Worm (Caenorhabditis elegans) whole organism, midembryonic: ENCODE data around the gene nhr-155.

Source experiments
- cog-1 ChIP-seq: sonication (generic microtip); optimal IDR thresholded peaks from 2 replicates; lab custom pipeline; 2016; ENCODE audit warnings: missing genetic modification characterization, missing compliant biosample characterization
- flt-1 ChIP-seq: fragments of 200-800 bp; sonication (Bioruptor generic); IDR thresholded peaks from 2 replicates; pipeline ENCODE4 v1.3.6; 2022; ENCODE audit warnings: missing genetic modification characterization, missing compliant biosample characterization
- klf-2 ChIP-seq: fragments of 200-800 bp; sonication (Bioruptor generic); conservative IDR thresholded peaks from 2 replicates; pipeline ENCODE4 v1.3.6; 2022; ENCODE audit warnings: missing genetic modification reagents, missing genetic modification characterization, missing compliant biosample characterization
- med-1 ChIP-seq: sonication (generic microtip); optimal IDR thresholded peaks from 2 replicates; lab custom pipeline; 2017; ENCODE audit warnings: missing genetic modification characterization, mild to moderate bottlenecking, missing compliant biosample characterization, antibody characterized with exemption, missing genetic modification reagents; ENCODE audit not compliant: insufficient read depth
- ref-1 ChIP-seq: fragments of 200-800 bp; sonication (Bioruptor generic); conservative IDR thresholded peaks from 2 replicates; pipeline ENCODE4 v1.3.6; 2022; ENCODE audit warnings: missing genetic modification reagents, missing genetic modification characterization, missing compliant biosample characterization
- tab-1 ChIP-seq: fragments of 200-800 bp; sonication (Bioruptor generic); IDR thresholded peaks from 2 replicates; pipeline ENCODE4 v1.3.6; 2022; ENCODE audit warnings: missing genetic modification characterization, missing compliant biosample characterization
- ztf-29 ChIP-seq: fragments of 200-800 bp; sonication (Bioruptor generic); IDR thresholded peaks from 2 replicates; pipeline ENCODE4 v1.3.6; 2022; ENCODE audit warnings: missing genetic modification reagents, missing genetic modification characterization, missing compliant biosample characterization

DNA sequence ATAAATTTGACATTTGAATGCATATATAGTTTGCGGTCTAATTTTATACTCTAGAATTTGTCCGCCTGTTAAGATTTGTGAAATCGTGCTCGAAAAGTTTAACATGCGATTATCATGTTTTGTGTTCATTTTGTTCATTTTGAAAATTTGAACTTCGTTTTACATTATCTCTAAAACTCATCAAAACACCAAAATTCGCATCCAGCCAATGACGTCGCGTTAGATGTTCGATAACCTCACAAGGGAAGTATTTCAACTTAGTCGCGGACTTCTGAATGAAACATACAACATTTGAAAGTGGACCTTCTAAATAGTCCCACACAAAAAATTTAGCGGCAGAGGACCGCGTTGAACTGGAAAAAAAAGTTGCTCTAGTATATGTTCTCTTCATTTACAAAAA is 2.2 kb downstream of the nhr-155 start:
- no peak for TF ChIP-seq flt-1 (GFP tag; lab: Robert Waterston, UW)
- no peak for TF ChIP-seq ref-1 (GFP tag; lab: Robert Waterston, UW)
- no peak for TF ChIP-seq klf-2 (GFP tag; lab: Robert Waterston, UW)
- TF ChIP-seq cog-1 (tag; lab: Kevin White, UChicago): no peak
- TF ChIP-seq med-1: no peak
- TF ChIP-seq tab-1 (GFP tag; lab: Robert Waterston, UW): no peak
- TF ChIP-seq ztf-29 (GFP tag; lab: Robert Waterston, UW): no peak
